Fruit fly (Drosophila melanogaster): ENCODE results near the gene CG7099.
A peak's percentile ranks its signal among the peaks of the same experiment; 100 is the strongest.

Gene CG7099

DNA sequence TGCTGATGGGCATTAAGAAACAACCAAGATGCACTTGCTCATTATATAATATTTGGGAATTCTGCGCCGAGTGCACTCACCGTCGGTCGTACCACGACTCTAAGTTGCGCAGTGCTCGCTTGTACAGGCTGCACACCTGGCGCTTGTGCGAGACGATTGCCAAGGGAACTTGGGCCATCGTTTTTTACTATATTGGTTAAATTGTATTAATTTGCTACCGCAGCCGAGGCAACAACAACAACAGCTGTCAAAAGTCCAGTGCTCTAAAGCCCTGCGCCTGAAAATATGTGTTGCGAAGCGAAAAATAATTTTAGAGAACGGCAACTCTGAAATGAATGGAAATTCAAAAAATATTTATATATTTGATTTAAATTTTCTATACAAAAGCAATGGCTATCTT, 16.6 kb upstream of the CG7099 start, which contains the start of gene ND-B22 (continued):
- TF ChIP-seq CG13775 (GFP tag; optimal IDR thresholded peaks at IDR 0.05) (no peak), Deaf1 (tag; optimal IDR thresholded peaks at IDR 0.05) (no peak), CG17385 (GFP tag; optimal IDR thresholded peaks at IDR 0.05) (peak; percentile 49), Pdp1 (GFP tag; optimal IDR thresholded peaks at IDR 0.05) (peak; percentile 27 to 97), stwl (tag; optimal IDR thresholded peaks at IDR 0.05) (peak; percentile 96), CG33557 (GFP tag; optimal IDR thresholded peaks at IDR 0.05) (no peak), D19A (tag; optimal IDR thresholded peaks at IDR 0.05) (peak; percentile 27), C15 (GFP tag; IDR thresholded peaks at IDR 0.05) (no peak), Camta (GFP tag; optimal IDR thresholded peaks at IDR 0.05) (no peak), Dbx (GFP tag; IDR thresholded peaks at IDR 0.05) (peak; percentile 24; the same call in 1 of the 3 replicates), zfh1 (GFP tag; IDR thresholded peaks at IDR 0.05) (peak; percentile 66), en (GFP tag; optimal IDR thresholded peaks at IDR 0.05) (no peak), NK7.1 (GFP tag; optimal IDR thresholded peaks at IDR 0.05) (peak; percentile 34), crol (GFP tag; IDR thresholded peaks at IDR 0.05) (no peak), crc (GFP tag; optimal IDR thresholded peaks at IDR 0.05) (no peak), Dip2 (GFP tag; IDR thresholded peaks at IDR 0.05) (no peak), CG3726 (GFP tag; IDR thresholded peaks at IDR 0.05) (no peak), sug (tag; optimal IDR thresholded peaks at IDR 0.05) (peak; percentile 53), CG30431 (GFP tag; optimal IDR thresholded peaks at IDR 0.05) (no peak), kni (GFP tag; optimal IDR thresholded peaks at IDR 0.05) (no peak), Opbp (GFP tag; IDR thresholded peaks at IDR 0.05; ENCODE audit: partially characterized antibody) (peak; percentile 55; the same call in 2 of the 3 replicates), CG10543 (GFP tag; optimal IDR thresholded peaks at IDR 0.05) (peak; percentile 38), sens (GFP tag) (peak; percentile 64), Elba2 (GFP tag; optimal IDR thresholded peaks at IDR 0.05) (no peak), CG13894 (tag; optimal IDR thresholded peaks at IDR 0.05) (peak; percentile 8), CG12299 (tag; optimal IDR thresholded peaks at IDR 0.05) (no peak), bbx (GFP tag; IDR thresholded peaks at IDR 0.05; ENCODE audit: partially characterized antibody) (peak; percentile 41), Eip74EF (GFP tag; optimal IDR thresholded peaks at IDR 0.05) (no peak), nerfin-2 (GFP tag; IDR thresholded peaks at IDR 0.05; ENCODE audit: partially characterized antibody) (no peak), chm (GFP tag; IDR thresholded peaks at IDR 0.05) (no peak), maf-S (GFP tag; optimal IDR thresholded peaks at IDR 0.05) (no peak), CG1647 (GFP tag; optimal IDR thresholded peaks at IDR 0.05) (peak; percentile 54), Ada2b (GFP tag; IDR thresholded peaks at IDR 0.05) (no peak), dmrt99B (tag; optimal IDR thresholded peaks at IDR 0.05) (no peak), CG9797 (GFP tag; optimal IDR thresholded peaks at IDR 0.05) (no peak), ara (GFP tag; IDR thresholded peaks at IDR 0.05) (peak; percentile 35; the same call in 1 of the 2 replicates), CG8944 (GFP tag; optimal IDR thresholded peaks at IDR 0.05) (no peak), crp (GFP tag; optimal IDR thresholded peaks at IDR 0.05) (peak in 1 of 2 experiments; percentile 74), wek (GFP tag; optimal IDR thresholded peaks at IDR 0.05) (no peak), Sox100B (GFP tag; optimal IDR thresholded peaks at IDR 0.05) (no peak), CG12391 (tag; optimal IDR thresholded peaks at IDR 0.05) (peak; percentile 18), CG11085 (GFP tag; IDR thresholded peaks at IDR 0.05) (0 out of 2 replicates have a peak, but pooled peaks have one; percentile 11), vfl (GFP tag; optimal IDR thresholded peaks at IDR 0.05) (no peak), Hr3 (GFP tag; optimal IDR thresholded peaks at IDR 0.05) (peak; percentile 3), CG31441 (GFP tag; IDR thresholded peaks at IDR 0.05) (peak; percentile 39; the same call in 1 of the 2 replicates), bab2 (GFP tag; optimal IDR thresholded peaks at IDR 0.05) (peak; percentile 6), CG1529 (GFP tag; optimal IDR thresholded peaks at IDR 0.05) (no peak), CG3847 (GFP tag; IDR thresholded peaks at IDR 0.05) (peak; percentile 83), CG11504 (tag; optimal IDR thresholded peaks at IDR 0.05) (peak; percentile 32), Oli (tag; optimal IDR thresholded peaks at IDR 0.05) (no peak), dimm (GFP tag; IDR thresholded peaks at IDR 0.05) (no peak)

Data from whole organism, embryonic.